Fruit fly (Drosophila melanogaster): ENCODE measurements around the gene CG6179.

Gene CG6179

DNA sequence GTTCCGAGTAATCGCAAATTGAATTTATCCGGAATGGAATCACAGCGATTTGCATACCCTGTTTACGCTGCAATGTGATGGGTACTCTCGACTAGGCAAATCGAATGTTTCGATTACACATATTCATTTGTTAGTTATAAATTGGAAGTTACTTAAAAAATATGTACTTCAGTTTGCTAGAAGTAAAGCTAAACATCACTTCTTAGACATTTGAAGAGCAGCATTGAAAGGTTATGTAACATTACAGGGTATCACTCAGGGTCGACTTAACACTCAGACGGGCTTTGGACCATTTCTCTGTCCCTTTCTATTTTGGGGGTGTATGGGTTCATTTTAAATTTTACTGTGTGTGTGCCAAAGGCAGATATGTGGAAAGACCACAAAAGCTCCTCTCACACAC, 38.9 kb upstream of the CG6179 start (continued):
- TF ChIP-seq BtbVII (GFP tag; optimal IDR thresholded peaks at IDR 0.05), result no peak
- TF ChIP-seq dimm (GFP tag; IDR thresholded peaks at IDR 0.05), result no peak
- TF ChIP-seq otp (GFP tag; IDR thresholded peaks at IDR 0.05), result no peak
- no peak for TF ChIP-seq dpn (GFP tag; optimal IDR thresholded peaks at IDR 0.05)
- TF ChIP-seq CG18599 (GFP tag; optimal IDR thresholded peaks at IDR 0.05), result peak; percentile 64
- no peak for TF ChIP-seq insv (GFP tag; optimal IDR thresholded peaks at IDR 0.05)
- TF ChIP-seq psq (GFP tag; optimal IDR thresholded peaks at IDR 0.05), result no peak
- TF ChIP-seq CG10654 (GFP tag; optimal IDR thresholded peaks at IDR 0.05), result no peak
- no peak for TF ChIP-seq jigr1 (GFP tag; IDR thresholded peaks at IDR 0.05)
- peak; percentile 1 for TF ChIP-seq bab2 (GFP tag; optimal IDR thresholded peaks at IDR 0.05)
- no peak for TF ChIP-seq CG18476 (GFP tag; optimal IDR thresholded peaks at IDR 0.05)
- no peak for TF ChIP-seq pan (optimal IDR thresholded peaks at IDR 0.05)
- no peak for TF ChIP-seq pan (GFP tag; optimal IDR thresholded peaks at IDR 0.05 in 1 of 2, IDR thresholded peaks at IDR 0.05 in 1 of 2)
- peak; percentile 48 for TF ChIP-seq Fer1 (GFP tag; optimal IDR thresholded peaks at IDR 0.05)
- TF ChIP-seq Hr78 (GFP tag; optimal IDR thresholded peaks at IDR 0.05), result no peak
- no peak for TF ChIP-seq CG11085 (GFP tag; IDR thresholded peaks at IDR 0.05)
- peak in 1 of 2 experiments; percentile 82 for TF ChIP-seq Pdp1 (GFP tag; optimal IDR thresholded peaks at IDR 0.05)
- peak; percentile 25 for TF ChIP-seq grau (tag; optimal IDR thresholded peaks at IDR 0.05)
- no peak for TF ChIP-seq p53 (GFP tag; optimal IDR thresholded peaks at IDR 0.05)
- TF ChIP-seq CG4360 (GFP tag; IDR thresholded peaks at IDR 0.05), result no peak
- no peak for TF ChIP-seq CG14710 (tag; optimal IDR thresholded peaks at IDR 0.05)
- TF ChIP-seq zen (tag; optimal IDR thresholded peaks at IDR 0.05), result no peak
- TF ChIP-seq Hmr (GFP tag; optimal IDR thresholded peaks at IDR 0.05), result peak; percentile 38
- no peak for TF ChIP-seq TFAM (GFP tag; optimal IDR thresholded peaks at IDR 0.05)
- no peak for TF ChIP-seq CG3407 (GFP tag; optimal IDR thresholded peaks at IDR 0.05)
- TF ChIP-seq CG10267 (tag; optimal IDR thresholded peaks at IDR 0.05), result no peak
- no peak for TF ChIP-seq CG9817 (tag; optimal IDR thresholded peaks at IDR 0.05)
- TF ChIP-seq CG5180 (GFP tag; optimal IDR thresholded peaks at IDR 0.05), result no peak
- no peak for TF ChIP-seq D19A (tag; optimal IDR thresholded peaks at IDR 0.05)
- no peak for TF ChIP-seq gsb-n (tag; optimal IDR thresholded peaks at IDR 0.05)
- TF ChIP-seq Ets65A (GFP tag), result peak; percentile 46
- no peak for TF ChIP-seq Dek (tag; optimal IDR thresholded peaks at IDR 0.05)
- peak; percentile 34 for TF ChIP-seq CG15269 (tag; optimal IDR thresholded peaks at IDR 0.05)
- TF ChIP-seq CG6683 (GFP tag; optimal IDR thresholded peaks at IDR 0.05), result no peak
- no peak for TF ChIP-seq Chrac-16 (GFP tag; optimal IDR thresholded peaks at IDR 0.05)
- TF ChIP-seq CG3726 (GFP tag; IDR thresholded peaks at IDR 0.05), result no peak
- TF ChIP-seq E2f1 (GFP tag; IDR thresholded peaks at IDR 0.05), result no peak
- no peak for TF ChIP-seq nom (GFP tag; optimal IDR thresholded peaks at IDR 0.05)
- TF ChIP-seq ash1 (GFP tag; optimal IDR thresholded peaks at IDR 0.05), result no peak
- TF ChIP-seq gfzf (GFP tag; optimal IDR thresholded peaks at IDR 0.05), result no peak
- TF ChIP-seq crp (GFP tag; optimal IDR thresholded peaks at IDR 0.05), result no peak
- TF ChIP-seq CG10321 (GFP tag; IDR thresholded peaks at IDR 0.05), result no peak
- TF ChIP-seq usp (GFP tag; optimal IDR thresholded peaks at IDR 0.05), result no peak
- TF ChIP-seq her (GFP tag; optimal IDR thresholded peaks at IDR 0.05), result no peak
- TF ChIP-seq CG17612 (GFP tag; IDR thresholded peaks at IDR 0.05), result no peak
- no peak for TF ChIP-seq CG4404 (GFP tag; IDR thresholded peaks at IDR 0.05)
- TF ChIP-seq Fer2 (tag; optimal IDR thresholded peaks at IDR 0.05), result no peak
- TF ChIP-seq CG7928 (GFP tag; optimal IDR thresholded peaks at IDR 0.05), result no peak
- TF ChIP-seq CG13424 (tag; optimal IDR thresholded peaks at IDR 0.05), result peak; percentile 11
- no peak for TF ChIP-seq ac (GFP tag; optimal IDR thresholded peaks at IDR 0.05)
- TF ChIP-seq Mrtf (GFP tag; IDR thresholded peaks at IDR 0.05), result no peak
